Worm (Caenorhabditis elegans) whole organism, L2 larva: ENCODE measurements around the gene rpb-4.

Experiments
- ceh-16 ChIP-seq: fragments of 150-350 bp; optimal IDR thresholded peaks from 2 replicates; lab custom pipeline; 2014; ENCODE audit warnings: missing biosample characterization, missing genetic modification characterization
- elt-1 ChIP-seq: fragments of 150-350 bp; optimal IDR thresholded peaks from 2 replicates; lab custom pipeline; 2014; ENCODE audit warnings: missing biosample characterization, missing genetic modification characterization
- elt-3 ChIP-seq: sonication (generic microtip); optimal IDR thresholded peaks from 2 replicates; lab custom pipeline; 2017; ENCODE audit warnings: missing biosample characterization, missing genetic modification characterization
- lin-39 ChIP-seq: fragments of 150-350 bp; optimal IDR thresholded peaks from 2 replicates; lab custom pipeline; 2014; ENCODE audit warnings: missing biosample characterization, missing genetic modification reagents, missing genetic modification characterization
- skn-1 ChIP-seq: sonication (generic microtip); optimal IDR thresholded peaks from 2 replicates; lab custom pipeline; 2017; ENCODE audit warnings: missing biosample characterization, missing genetic modification characterization
- snpc-4 ChIP-seq: fragments of 150-350 bp; optimal IDR thresholded peaks from 2 replicates; lab custom pipeline; 2014; ENCODE audit warnings: missing biosample characterization, missing genetic modification characterization
- unc-62 ChIP-seq: fragments of 150-350 bp; optimal IDR thresholded peaks from 2 replicates; lab custom pipeline; 2014; ENCODE audit warnings: missing biosample characterization, missing genetic modification reagents, missing genetic modification characterization

DNA sequence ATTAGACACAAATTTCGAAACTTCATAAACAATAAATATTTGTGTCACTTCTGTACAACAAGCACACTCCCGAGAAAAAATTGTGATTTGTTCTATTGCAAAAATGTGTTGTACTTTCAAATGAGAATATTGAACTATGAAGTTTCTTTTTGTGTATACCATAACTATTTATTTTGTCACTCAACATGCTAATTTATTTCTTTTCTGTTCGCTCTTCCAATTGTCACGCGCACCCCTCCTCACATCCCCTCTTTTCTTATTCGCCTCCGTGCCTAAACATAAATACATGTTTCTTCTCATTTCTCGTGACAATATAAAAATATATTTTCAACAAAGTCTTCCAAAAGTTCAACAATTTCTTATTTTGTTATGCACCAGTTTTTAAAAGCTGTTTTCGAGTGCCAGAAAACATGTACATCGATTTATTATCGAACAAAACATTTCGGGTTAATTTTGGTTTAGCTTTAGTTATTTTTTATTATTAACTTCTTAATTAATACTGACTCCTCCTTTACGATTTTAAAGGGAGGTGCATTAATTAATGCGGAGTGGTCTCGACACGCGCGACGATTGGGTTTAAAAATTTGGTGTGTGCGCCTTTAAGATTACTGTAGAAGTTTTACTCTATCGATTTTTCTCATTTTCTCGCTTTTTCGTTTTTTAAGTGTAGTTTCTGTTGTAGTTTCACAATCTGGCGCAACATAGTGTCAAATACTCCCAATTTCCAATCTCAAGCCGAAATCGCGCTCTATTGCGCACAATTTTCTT lies 19.8 kb downstream of the rpb-4 start:
- TF ChIP-seq ceh-16 (no peak), snpc-4 (tag; lab: Kevin White, UChicago) (no peak), lin-39 (tag; lab: Kevin White, UChicago) (no peak), unc-62 (GFP tag; lab: Kevin White, UChicago) (no peak), elt-1 (tag; lab: Kevin White, UChicago) (no peak), elt-3 (tag; lab: Kevin White, UChicago) (no peak), skn-1 (tag; lab: Kevin White, UChicago) (no peak)
